Fruit fly (Drosophila melanogaster): ENCODE data around the gene CenG1A.

Gene CenG1A

dm6 chr2L:13878801-13879200 lies 43.4 kb downstream of the CenG1A start (continued):
- TF ChIP-seq fru (optimal IDR thresholded peaks at IDR 0.05) (no peak), CG8388 (GFP tag; optimal IDR thresholded peaks at IDR 0.05) (no peak), amos (GFP tag; IDR thresholded peaks at IDR 0.05; ENCODE audit: partially characterized antibody) (peak; percentile 66; the same call in 1 of the 2 replicates), gce (GFP tag; IDR thresholded peaks at IDR 0.05) (0 out of 3 replicates have a peak, but pooled peaks have one; percentile 42), CG16813 (GFP tag; IDR thresholded peaks at IDR 0.05; ENCODE audit: partially characterized antibody) (peak; percentile 28; the same call in 1 of the 3 replicates), YL-1 (GFP tag; optimal IDR thresholded peaks at IDR 0.05) (no peak), CG31441 (GFP tag; IDR thresholded peaks at IDR 0.05) (no peak), lab (GFP tag; optimal IDR thresholded peaks at IDR 0.05) (peak; percentile 61), CG33213 (GFP tag; optimal IDR thresholded peaks at IDR 0.05) (peak; percentile 24), chm (GFP tag; IDR thresholded peaks at IDR 0.05) (peak; percentile 90), eyg (GFP tag; optimal IDR thresholded peaks at IDR 0.05) (no peak), mirr (GFP tag; optimal IDR thresholded peaks at IDR 0.05) (peak; percentile 51), CG17802 (tag; optimal IDR thresholded peaks at IDR 0.05) (no peak), Hey (tag; optimal IDR thresholded peaks at IDR 0.05) (no peak), chif (GFP tag; optimal IDR thresholded peaks at IDR 0.05) (peak in 1 of 2 experiments; percentile 24), wdn (GFP tag; IDR thresholded peaks at IDR 0.05) (peak; percentile 32; the same call in 1 of the 2 replicates), Deaf1 (tag; optimal IDR thresholded peaks at IDR 0.05) (peak; percentile 51), ac (GFP tag; optimal IDR thresholded peaks at IDR 0.05) (peak; percentile 62), sens (GFP tag) (peak; percentile 85), CG5245 (GFP tag; optimal IDR thresholded peaks at IDR 0.05) (no peak), pho (GFP tag; optimal IDR thresholded peaks at IDR 0.05) (no peak)

dm6 chr2L:13881387-13881902 lies 46.1 kb downstream of the CenG1A start:
- TF ChIP-seq sd (tag; optimal IDR thresholded peaks at IDR 0.05) (peak; percentile 24), exex (tag; optimal IDR thresholded peaks at IDR 0.05) (peak; percentile 34), CG15073 (GFP tag; optimal IDR thresholded peaks at IDR 0.05) (peak; percentile 41), CG2199 (GFP tag; IDR thresholded peaks at IDR 0.05) (0 out of 3 replicates have a peak, but pooled peaks have one; percentile 58), Lim3 (GFP tag; IDR thresholded peaks at IDR 0.05) (no peak), CG17912 (GFP tag; optimal IDR thresholded peaks at IDR 0.05) (no peak), slbo (GFP tag; IDR thresholded peaks at IDR 0.05) (no peak), Antp (GFP tag; optimal IDR thresholded peaks at IDR 0.05) (no peak), sug (tag; optimal IDR thresholded peaks at IDR 0.05) (peak; percentile 88), nau (GFP tag; optimal IDR thresholded peaks at IDR 0.05) (no peak), Med (GFP tag) (peak; percentile 10), ttk (GFP tag; IDR thresholded peaks at IDR 0.05) (no peak), chinmo (GFP tag; IDR thresholded peaks at IDR 0.05; ENCODE audit: partially characterized antibody) (0 out of 4 replicates have a peak, but pooled peaks have one; percentile 12), CG7271 (tag; optimal IDR thresholded peaks at IDR 0.05) (no peak), grn (GFP tag; optimal IDR thresholded peaks at IDR 0.05) (peak; percentile 76), CG34376 (GFP tag; optimal IDR thresholded peaks at IDR 0.05) (peak; percentile 17), CG18619 (GFP tag; optimal IDR thresholded peaks at IDR 0.05) (no peak)

- TF ChIP-seq NK7.1 (GFP tag; optimal IDR thresholded peaks at IDR 0.05), result no peak
- no peak for TF ChIP-seq ssp (GFP tag; IDR thresholded peaks at IDR 0.05)
- TF ChIP-seq CG7372 (GFP tag; IDR thresholded peaks at IDR 0.05), result no peak
- TF ChIP-seq klu (GFP tag; IDR thresholded peaks at IDR 0.05), result no peak
- no peak for TF ChIP-seq CG14860 (GFP tag; IDR thresholded peaks at IDR 0.05; ENCODE audit: partially characterized antibody)
- TF ChIP-seq CG12236 (GFP tag; optimal IDR thresholded peaks at IDR 0.05), result no peak
- TF ChIP-seq CG31224 (GFP tag; IDR thresholded peaks at IDR 0.05), result no peak
- no peak for TF ChIP-seq CG15269 (tag; optimal IDR thresholded peaks at IDR 0.05)
- no peak for TF ChIP-seq ftz-f1 (GFP tag; optimal IDR thresholded peaks at IDR 0.05)
- no peak for TF ChIP-seq CG2129 (GFP tag; IDR thresholded peaks at IDR 0.05; ENCODE audit: partially characterized antibody)
- no peak for TF ChIP-seq H2.0 (GFP tag; IDR thresholded peaks at IDR 0.05)
- TF ChIP-seq D19A (tag; optimal IDR thresholded peaks at IDR 0.05), result no peak
- no peak for TF ChIP-seq CG11504 (tag; optimal IDR thresholded peaks at IDR 0.05)
- no peak for TF ChIP-seq CG3838 (GFP tag; optimal IDR thresholded peaks at IDR 0.05)
Measured at dm6 chr2L:13881939-13882338, 46.6 kb downstream of the CenG1A start.

All from whole organism, embryonic.